Fruit fly (Drosophila melanogaster) whole organism, embryonic: Measurements from ENCODE around the gene Gr93a.
A peak's percentile ranks its signal among the peaks of the same experiment; 100 is the strongest.

ENCODE experiments used
- ATbp ChIP-seq: fragments of 200-800 bp; sonication (Bioruptor generic); optimal IDR thresholded peaks from 2 replicates; lab custom pipeline; 2017; ENCODE audit warnings: missing biosample characterization, mild to moderate bottlenecking, missing genetic modification characterization, missing genetic modification reagents
- Atf-2 ChIP-seq: fragments of 200-800 bp; sonication (Bioruptor generic); optimal IDR thresholded peaks from 2 replicates; lab custom pipeline; 2016; ENCODE audit warnings: missing biosample characterization, missing genetic modification characterization
- CG10209 ChIP-seq: fragments of 200-800 bp; sonication (Bioruptor generic); optimal IDR thresholded peaks from 3 replicates; lab custom pipeline; 2017; ENCODE audit warnings: missing biosample characterization, mild to moderate bottlenecking, missing genetic modification characterization, missing genetic modification reagents
- CG10366 ChIP-seq: fragments of 200-800 bp; sonication (Bioruptor generic); IDR thresholded peaks from 2 replicates; pipeline ENCODE4 v1.3.6; 2022; ENCODE audit warnings: missing biosample characterization, missing genetic modification characterization
- CG11504 ChIP-seq: fragments of 200-800 bp; sonication (Bioruptor generic); optimal IDR thresholded peaks from 3 replicates; lab custom pipeline; 2019; ENCODE audit warnings: missing biosample characterization, mild to moderate bottlenecking, missing genetic modification characterization, moderate library complexity
- CG12391 ChIP-seq: fragments of 200-800 bp; sonication (Bioruptor generic); optimal IDR thresholded peaks from 3 replicates; lab custom pipeline; 2018; ENCODE audit warnings: missing biosample characterization, mild to moderate bottlenecking, missing genetic modification characterization, moderate library complexity
- CG13424 ChIP-seq: fragments of 200-800 bp; sonication (Bioruptor generic); optimal IDR thresholded peaks from 2 replicates; lab custom pipeline; 2019; ENCODE audit warnings: missing biosample characterization, mild to moderate bottlenecking, missing genetic modification characterization, moderate library complexity
- CG14441 ChIP-seq: fragments of 200-800 bp; sonication (Bioruptor generic); IDR thresholded peaks from 2 replicates; pipeline ENCODE4 v1.3.6; 2022; ENCODE audit warnings: missing biosample characterization, missing genetic modification characterization
- CG15011 ChIP-seq: fragments of 200-800 bp; sonication (Bioruptor generic); optimal IDR thresholded peaks from 3 replicates; lab custom pipeline; 2018; ENCODE audit warnings: missing biosample characterization, mild to moderate bottlenecking, missing genetic modification characterization
- CG15696 ChIP-seq: fragments of 200-800 bp; sonication (Bioruptor generic); optimal IDR thresholded peaks from 2 replicates; lab custom pipeline; 2019; ENCODE audit warnings: missing biosample characterization, mild to moderate bottlenecking, missing genetic modification characterization, moderate library complexity
- CG17328 ChIP-seq: fragments of 200-800 bp; sonication (Bioruptor generic); IDR thresholded peaks from 2 replicates; pipeline ENCODE4 v1.3.6; 2022; ENCODE audit warnings: missing biosample characterization, missing genetic modification characterization
- CG17359 ChIP-seq: fragments of 200-800 bp; sonication (Bioruptor generic); optimal IDR thresholded peaks from 3 replicates; lab custom pipeline; 2018; ENCODE audit warnings: missing biosample characterization, mild to moderate bottlenecking, missing genetic modification characterization, moderate library complexity
- CG17829 ChIP-seq: fragments of 200-800 bp; optimal IDR thresholded peaks from 2 replicates; lab custom pipeline; 2019; ENCODE audit warnings: missing biosample characterization, mild to moderate bottlenecking, missing genetic modification characterization, moderate library complexity
- CG18262 ChIP-seq: fragments of 200-800 bp; optimal IDR thresholded peaks from 3 replicates; lab custom pipeline; 2019; ENCODE audit warnings: missing biosample characterization, mild to moderate bottlenecking, missing genetic modification characterization, moderate library complexity
- CG18764 ChIP-seq: fragments of 200-800 bp; sonication (Bioruptor generic); optimal IDR thresholded peaks from 3 replicates; lab custom pipeline; 2016; ENCODE audit warnings: missing biosample characterization, missing genetic modification characterization
- CG2678 ChIP-seq: fragments of 200-800 bp; sonication (Bioruptor generic); optimal IDR thresholded peaks from 3 replicates; lab custom pipeline; 2019; ENCODE audit warnings: missing biosample characterization, mild to moderate bottlenecking, missing genetic modification characterization, moderate library complexity
- CG2712 ChIP-seq: fragments of 200-800 bp; optimal IDR thresholded peaks from 3 replicates; lab custom pipeline; 2019; ENCODE audit warnings: missing biosample characterization, mild to moderate bottlenecking, missing genetic modification characterization, moderate library complexity
- CG6813 ChIP-seq: fragments of 200-800 bp; sonication (Bioruptor generic); optimal IDR thresholded peaks from 2 replicates; lab custom pipeline; 2017; ENCODE audit warnings: missing biosample characterization, missing genetic modification characterization, mild to moderate bottlenecking, moderate library complexity, missing genetic modification reagents
- CG7839 ChIP-seq: fragments of 200-800 bp; sonication (Bioruptor generic); optimal IDR thresholded peaks from 3 replicates; lab custom pipeline; 2018; ENCODE audit warnings: missing biosample characterization, mild to moderate bottlenecking, missing genetic modification characterization, moderate library complexity
- CoRest ChIP-seq: fragments of 200-800 bp; sonication (Bioruptor generic); optimal IDR thresholded peaks from 3 replicates; lab custom pipeline; 2018; ENCODE audit warnings: missing biosample characterization, mild to moderate bottlenecking, missing genetic modification characterization, moderate library complexity
- Hmr ChIP-seq: fragments of 200-800 bp; sonication (Bioruptor generic); optimal IDR thresholded peaks from 3 replicates; lab custom pipeline; 2017; ENCODE audit warnings: mild to moderate bottlenecking, missing biosample characterization, missing genetic modification reagents, missing genetic modification characterization
- Hr51 ChIP-seq, 2 experiments: fragments of 200-800 bp; sonication (Bioruptor generic); optimal IDR thresholded peaks; 2 replicates in 1 of 2; 3 replicates in 1 of 2; lab custom pipeline; 2016 to 2018; ENCODE audit warnings: missing biosample characterization in 2 of 2, missing genetic modification characterization in 2 of 2, mild to moderate bottlenecking in 1 of 2, moderate library complexity in 1 of 2
- Kr ChIP-seq: fragments of 200-800 bp; sonication (Bioruptor generic); optimal IDR thresholded peaks from 2 replicates; lab custom pipeline; 2017; ENCODE audit warnings: missing biosample characterization, mild to moderate bottlenecking, missing genetic modification characterization
- Med ChIP-seq: fragments of 200-800 bp; sonication (Bioruptor generic); peaks from one replicate; lab custom pipeline; 2016; ENCODE audit warnings: missing biosample characterization, missing genetic modification characterization, mild to moderate bottlenecking, inconsistent platforms, moderate library complexity
- Meics ChIP-seq: fragments of 200-800 bp; sonication (Bioruptor generic); optimal IDR thresholded peaks from 2 replicates; lab custom pipeline; 2017; ENCODE audit warnings: missing biosample characterization, mild to moderate bottlenecking, missing genetic modification characterization
- PHDP ChIP-seq: fragments of 200-800 bp; sonication (Bioruptor generic); optimal IDR thresholded peaks from 3 replicates; lab custom pipeline; 2018; ENCODE audit warnings: missing biosample characterization, mild to moderate bottlenecking, missing genetic modification characterization, moderate library complexity
- Pdp1 ChIP-seq, 2 experiments: fragments of 200-800 bp; sonication (Bioruptor generic); optimal IDR thresholded peaks; 3 replicates each; lab custom pipeline; 2016; ENCODE audit warnings: missing biosample characterization in 2 of 2, missing genetic modification characterization in 2 of 2, mild to moderate bottlenecking in 1 of 2, moderate library complexity in 1 of 2
- Rfx ChIP-seq: fragments of 200-800 bp; sonication (Bioruptor generic); IDR thresholded peaks from 2 replicates; pipeline ENCODE4 v1.3.6; 2022; ENCODE audit warnings: missing biosample characterization, missing genetic modification characterization
- Sox102F ChIP-seq: fragments of 200-800 bp; sonication (Bioruptor generic); optimal IDR thresholded peaks from 2 replicates; lab custom pipeline; 2018; ENCODE audit warnings: missing biosample characterization, mild to moderate bottlenecking, missing genetic modification characterization, moderate library complexity
- Xrp1 ChIP-seq: fragments of 200-800 bp; sonication (Bioruptor generic); IDR thresholded peaks from 2 replicates; pipeline ENCODE4 v1.3.6; 2022; ENCODE audit warnings: missing biosample characterization, missing genetic modification characterization
- amos ChIP-seq: fragments of 200-800 bp; sonication (Bioruptor generic); IDR thresholded peaks from 2 replicates; pipeline ENCODE4 v1.3.6; 2022; ENCODE audit warnings: missing biosample characterization, missing genetic modification characterization; ENCODE audit not compliant: partially characterized antibody
- ap ChIP-seq: fragments of 200-800 bp; sonication (Bioruptor generic); IDR thresholded peaks from 2 replicates; pipeline ENCODE4 v1.3.6; 2022; ENCODE audit warnings: missing biosample characterization, missing genetic modification characterization
- bowl ChIP-seq: fragments of 200-800 bp; sonication (Bioruptor generic); IDR thresholded peaks from 2 replicates; pipeline ENCODE4 v1.3.6; 2022; ENCODE audit warnings: missing biosample characterization, missing genetic modification characterization
- ci ChIP-seq: fragments of 200-800 bp; sonication (Bioruptor generic); IDR thresholded peaks from 3 replicates; pipeline ENCODE4 v1.3.6; 2022; ENCODE audit warnings: missing biosample characterization, missing genetic modification characterization
- dan ChIP-seq: fragments of 200-800 bp; sonication (Bioruptor generic); IDR thresholded peaks from 2 replicates; pipeline ENCODE4 v1.3.6; 2022; ENCODE audit warnings: missing biosample characterization, missing genetic modification characterization
- dmrt99B ChIP-seq: fragments of 200-800 bp; sonication (Bioruptor generic); optimal IDR thresholded peaks from 2 replicates; lab custom pipeline; 2018; ENCODE audit warnings: missing biosample characterization, mild to moderate bottlenecking, missing genetic modification characterization, moderate library complexity
- dysf ChIP-seq: fragments of 200-800 bp; sonication (Bioruptor generic); IDR thresholded peaks from 3 replicates; pipeline ENCODE4 v1.3.6; 2022; ENCODE audit warnings: missing biosample characterization, missing genetic modification characterization
- fd64A ChIP-seq: fragments of 200-800 bp; sonication (Bioruptor generic); optimal IDR thresholded peaks from 3 replicates; lab custom pipeline; 2018; ENCODE audit warnings: missing biosample characterization, mild to moderate bottlenecking, missing genetic modification characterization
- gem ChIP-seq: fragments of 200-800 bp; sonication (Bioruptor generic); optimal IDR thresholded peaks from 2 replicates; lab custom pipeline; 2019; ENCODE audit warnings: missing biosample characterization, mild to moderate bottlenecking, missing genetic modification characterization, moderate library complexity
- grau ChIP-seq: fragments of 200-800 bp; optimal IDR thresholded peaks from 3 replicates; lab custom pipeline; 2019; ENCODE audit warnings: missing biosample characterization, mild to moderate bottlenecking, missing genetic modification characterization, moderate library complexity
- hkb ChIP-seq, 2 experiments: fragments of 200-800 bp in 1 of 2; fragments of >200 bp in 1 of 2; sonication (Bioruptor generic) in 1 of 2; IDR thresholded peaks in 1 of 2; optimal IDR thresholded peaks in 1 of 2; 2 replicates each; pipeline versions ENCODE4 v1.3.6 to Lab custom; 2017 to 2022; ENCODE audit warnings: missing biosample characterization in 1 of 2, missing genetic modification characterization in 1 of 2
- lmd ChIP-seq: fragments of 200-800 bp; sonication (Bioruptor generic); IDR thresholded peaks from 2 replicates; pipeline ENCODE4 v1.3.6; 2022; ENCODE audit warnings: missing biosample characterization, missing genetic modification characterization
- nau ChIP-seq: fragments of 200-800 bp; sonication (Bioruptor generic); optimal IDR thresholded peaks from 3 replicates; lab custom pipeline; 2017; ENCODE audit warnings: missing biosample characterization, mild to moderate bottlenecking, missing genetic modification characterization, missing genetic modification reagents
- row ChIP-seq: fragments of 200-800 bp; sonication (Bioruptor generic); IDR thresholded peaks from 3 replicates; pipeline ENCODE4 v1.3.6; 2022; ENCODE audit warnings: missing biosample characterization, missing genetic modification characterization
- sisA ChIP-seq: fragments of 200-800 bp; sonication (Bioruptor generic); IDR thresholded peaks from 2 replicates; pipeline ENCODE4 v1.3.6; 2022; ENCODE audit warnings: missing biosample characterization, missing genetic modification characterization
- tgo ChIP-seq: fragments of 200-800 bp; sonication (Bioruptor generic); IDR thresholded peaks from 3 replicates; pipeline ENCODE4 v1.3.6; 2022; ENCODE audit warnings: missing biosample characterization, missing genetic modification characterization
- unpg ChIP-seq: fragments of 200-800 bp; sonication (Bioruptor generic); optimal IDR thresholded peaks from 3 replicates; lab custom pipeline; 2018; ENCODE audit warnings: missing biosample characterization, mild to moderate bottlenecking, missing genetic modification characterization, moderate library complexity

Gene Gr93a

dm6 chr3R:21863817-21864384 is 31.6 kb downstream of the Gr93a start:
- TF ChIP-seq CG18262 (tag; lab: Kevin White, UChicago) (peak; percentile 28), tgo (GFP tag; lab: Robert Waterston, UW) (peak; percentile 30; the same call in 1 of the 3 replicates), Atf-2 (GFP tag; lab: Kevin White, UChicago) (no peak), CG17359 (tag; lab: Kevin White, UChicago) (peak; percentile 19), amos (GFP tag; lab: Robert Waterston, UW) (no peak), CG10209 (GFP tag; lab: Kevin White, UChicago) (peak; percentile 20), CG17328 (GFP tag; lab: Robert Waterston, UW) (peak; percentile 25; the same call in 1 of the 2 replicates), Xrp1 (GFP tag; lab: Robert Waterston, UW) (0 out of 2 replicates have a peak, but pooled peaks have one; percentile 35), Pdp1 (GFP tag; optimal IDR thresholded peaks at IDR 0.05; lab: Kevin White, UChicago) (peak in 1 of 2 experiments; percentile 79), CG17829 (tag; lab: Kevin White, UChicago) (peak; percentile 4), Hr51 (GFP tag; optimal IDR thresholded peaks at IDR 0.05; lab: Kevin White, UChicago) (peak in 1 of 2 experiments; percentile 64), Sox102F (GFP tag; lab: Kevin White, UChicago) (peak; percentile 57), CG15011 (GFP tag; lab: Kevin White, UChicago) (no peak), CG18764 (GFP tag; lab: Kevin White, UChicago) (no peak), hkb (optimal IDR thresholded peaks at IDR 0.05; lab: Kevin White, UChicago) (no peak), hkb (GFP tag; IDR thresholded peaks at IDR 0.05; lab: Robert Waterston, UW) (peak; percentile 20; the same call in 1 of the 2 replicates), CG10366 (GFP tag; lab: Robert Waterston, UW) (0 out of 2 replicates have a peak, but pooled peaks have one; percentile 9), CG12391 (tag; lab: Kevin White, UChicago) (peak; percentile 43), CG2678 (tag; lab: Kevin White, UChicago) (peak; percentile 38), bowl (GFP tag; lab: Robert Waterston, UW) (peak; percentile 33; the same call in 1 of the 2 replicates), Meics (no peak), CG6813 (peak; percentile 5), grau (tag; lab: Kevin White, UChicago) (peak; percentile 3), ATbp (GFP tag; lab: Kevin White, UChicago) (peak; percentile 14), CG7839 (peak; percentile 20), unpg (GFP tag; lab: Kevin White, UChicago) (peak; percentile 2), Hmr (GFP tag; lab: Kevin White, UChicago) (no peak), ap (GFP tag; lab: Robert Waterston, UW) (peak; percentile 8; the same call in 1 of the 2 replicates), sisA (GFP tag; lab: Robert Waterston, UW) (0 out of 2 replicates have a peak, but pooled peaks have one; percentile 7), dan (GFP tag; lab: Robert Waterston, UW) (no peak), fd64A (GFP tag; lab: Kevin White, UChicago) (no peak), Rfx (GFP tag; lab: Robert Waterston, UW) (0 out of 2 replicates have a peak, but pooled peaks have one; percentile 7), CG13424 (tag; lab: Kevin White, UChicago) (peak; percentile 7), lmd (GFP tag; lab: Robert Waterston, UW) (peak; percentile 14; the same call in 1 of the 2 replicates), CG2712 (tag; lab: Kevin White, UChicago) (peak; percentile 21), PHDP (tag; lab: Kevin White, UChicago) (peak; percentile 22), Kr (GFP tag; lab: Kevin White, UChicago) (peak; percentile 16), CG14441 (GFP tag; lab: Robert Waterston, UW) (peak; percentile 14; the same call in 1 of the 2 replicates), gem (tag; lab: Kevin White, UChicago) (peak; percentile 24), CG15696 (no peak), dysf (GFP tag; lab: Robert Waterston, UW) (no peak), dmrt99B (tag; lab: Kevin White, UChicago) (peak; percentile 51), CoRest (peak; percentile 7), nau (GFP tag; lab: Kevin White, UChicago) (no peak), Med (GFP tag; lab: Kevin White, UChicago) (no peak), row (GFP tag; lab: Robert Waterston, UW) (peak; percentile 43), ci (GFP tag; lab: Robert Waterston, UW) (peak; percentile 52; the same call in 1 of the 3 replicates), CG11504 (tag; lab: Kevin White, UChicago) (peak; percentile 34)
